Fruit fly (Drosophila melanogaster) whole organism, embryonic: ENCODE data around the gene Pif1A.
A peak's percentile ranks its signal among the peaks of the same experiment; 100 is the strongest.

Experiments
- ATbp ChIP-seq: fragments of 200-800 bp; sonication (Bioruptor generic); optimal IDR thresholded peaks from 2 replicates; lab custom pipeline; 2017; ENCODE audit warnings: missing biosample characterization, mild to moderate bottlenecking, missing genetic modification characterization, missing genetic modification reagents
- B-H1 ChIP-seq: fragments of 200-800 bp; sonication (Bioruptor generic); IDR thresholded peaks from 3 replicates; pipeline ENCODE4 v1.3.6; 2022; ENCODE audit warnings: missing biosample characterization, missing genetic modification characterization
- BtbVII ChIP-seq: fragments of 200-800 bp; sonication (Bioruptor generic); optimal IDR thresholded peaks from 3 replicates; lab custom pipeline; 2017; ENCODE audit warnings: missing biosample characterization, mild to moderate bottlenecking, missing genetic modification characterization
- CG10321 ChIP-seq: fragments of 200-800 bp; sonication (Bioruptor generic); IDR thresholded peaks from 2 replicates; pipeline ENCODE4 v1.3.6; 2022; ENCODE audit warnings: missing biosample characterization, missing genetic modification characterization
- CG10366 ChIP-seq: fragments of 200-800 bp; sonication (Bioruptor generic); IDR thresholded peaks from 2 replicates; pipeline ENCODE4 v1.3.6; 2022; ENCODE audit warnings: missing biosample characterization, missing genetic modification characterization
- CG10462 ChIP-seq: fragments of 200-800 bp; sonication (Bioruptor generic); optimal IDR thresholded peaks from 2 replicates; lab custom pipeline; 2016; ENCODE audit warnings: missing biosample characterization, missing genetic modification characterization
- CG13894 ChIP-seq: fragments of 200-800 bp; sonication (Bioruptor generic); optimal IDR thresholded peaks from 3 replicates; lab custom pipeline; 2018; ENCODE audit warnings: missing biosample characterization, mild to moderate bottlenecking, missing genetic modification characterization, moderate library complexity
- CG15479 ChIP-seq: fragments of 200-800 bp; sonication (Bioruptor generic); optimal IDR thresholded peaks from 3 replicates; lab custom pipeline; 2019; ENCODE audit warnings: missing biosample characterization, mild to moderate bottlenecking, missing genetic modification characterization, moderate library complexity
- CG1603 ChIP-seq: fragments of 200-800 bp; sonication (Bioruptor generic); optimal IDR thresholded peaks from 2 replicates; lab custom pipeline; 2019; ENCODE audit warnings: missing biosample characterization, mild to moderate bottlenecking, missing genetic modification characterization, moderate library complexity
- CG17186 ChIP-seq: fragments of 200-800 bp; sonication (Bioruptor generic); optimal IDR thresholded peaks from 3 replicates; lab custom pipeline; 2017; ENCODE audit warnings: missing biosample characterization, missing genetic modification reagents, missing genetic modification characterization
- CG31224 ChIP-seq: fragments of 200-800 bp; sonication (Bioruptor generic); IDR thresholded peaks from 2 replicates; pipeline ENCODE4 v1.3.6; 2022; ENCODE audit warnings: missing biosample characterization, missing genetic modification characterization
- CG32532 ChIP-seq: fragments of 200-800 bp; sonication (Bioruptor generic); IDR thresholded peaks from 2 replicates; pipeline ENCODE4 v1.3.6; 2022; ENCODE audit warnings: missing biosample characterization, missing genetic modification characterization
- CG32772 ChIP-seq: fragments of 200-800 bp; sonication (Bioruptor generic); IDR thresholded peaks from 2 replicates; pipeline ENCODE4 v1.3.6; 2022; ENCODE audit warnings: missing biosample characterization, missing genetic modification characterization
- CG5245 ChIP-seq: fragments of 200-800 bp; sonication (Bioruptor generic); optimal IDR thresholded peaks from 3 replicates; lab custom pipeline; 2016; ENCODE audit warnings: missing biosample characterization, missing genetic modification characterization
- CG7271 ChIP-seq: fragments of 200-800 bp; sonication (Bioruptor generic); optimal IDR thresholded peaks from 2 replicates; lab custom pipeline; 2018; ENCODE audit warnings: missing biosample characterization, mild to moderate bottlenecking, missing genetic modification characterization, moderate library complexity
- CG7357 ChIP-seq: fragments of 200-800 bp; sonication (Bioruptor generic); IDR thresholded peaks from 3 replicates; pipeline ENCODE4 v1.3.6; 2022; ENCODE audit warnings: missing biosample characterization, missing genetic modification characterization
- CG7372 ChIP-seq: fragments of 200-800 bp; sonication (Bioruptor generic); IDR thresholded peaks from 2 replicates; pipeline ENCODE4 v1.3.6; 2022; ENCODE audit warnings: missing biosample characterization, missing genetic modification characterization
- Dip2 ChIP-seq: fragments of 200-800 bp; sonication (Bioruptor generic); IDR thresholded peaks from 2 replicates; pipeline ENCODE4 v1.3.6; 2022; ENCODE audit warnings: missing biosample characterization, missing genetic modification characterization
- Dref ChIP-seq: fragments of 200-800 bp; sonication (Bioruptor generic); IDR thresholded peaks from 2 replicates; pipeline ENCODE4 v1.3.6; 2022; ENCODE audit warnings: missing biosample characterization, missing genetic modification characterization
- ERR ChIP-seq: fragments of 200-800 bp; sonication (Bioruptor generic); optimal IDR thresholded peaks from 2 replicates; lab custom pipeline; 2016; ENCODE audit warnings: missing biosample characterization, missing genetic modification characterization
- Elba2 ChIP-seq: fragments of 200-800 bp; sonication (Bioruptor generic); optimal IDR thresholded peaks from 3 replicates; lab custom pipeline; 2016; ENCODE audit warnings: missing biosample characterization, missing genetic modification characterization
- GATAe ChIP-seq: fragments of 200-800 bp; sonication (Bioruptor generic); conservative IDR thresholded peaks from 2 replicates; pipeline ENCODE4 v1.3.6; 2022; ENCODE audit warnings: missing biosample characterization, missing genetic modification characterization
- Jarid2 ChIP-seq: fragments of 200-800 bp; sonication (Bioruptor generic); optimal IDR thresholded peaks from 3 replicates; lab custom pipeline; 2017; ENCODE audit warnings: mild to moderate bottlenecking, missing biosample characterization, missing genetic modification reagents, missing genetic modification characterization
- Max ChIP-seq: fragments of 200-800 bp; sonication (Bioruptor generic); optimal IDR thresholded peaks from 2 replicates; lab custom pipeline; 2016; ENCODE audit warnings: missing biosample characterization, mild to moderate bottlenecking, missing genetic modification characterization
- Opbp ChIP-seq: fragments of 200-800 bp; sonication (Bioruptor generic); IDR thresholded peaks from 3 replicates; pipeline ENCODE4 v1.3.6; 2022; ENCODE audit warnings: missing biosample characterization, missing genetic modification characterization; ENCODE audit not compliant: partially characterized antibody
- Optix ChIP-seq: fragments of 200-800 bp; sonication (Bioruptor generic); IDR thresholded peaks from 3 replicates; pipeline ENCODE4 v1.3.6; 2022; ENCODE audit warnings: missing biosample characterization, missing genetic modification characterization
- Ravus ChIP-seq: fragments of 200-800 bp; sonication (Bioruptor generic); IDR thresholded peaks from 2 replicates; pipeline ENCODE4 v1.3.6; 2022; ENCODE audit warnings: missing biosample characterization, missing genetic modification characterization
- Rx ChIP-seq: fragments of 200-800 bp; sonication (Bioruptor generic); IDR thresholded peaks from 2 replicates; pipeline ENCODE4 v1.3.6; 2022; ENCODE audit warnings: missing biosample characterization, missing genetic modification characterization
- Side ChIP-seq: fragments of 200-800 bp; sonication (Bioruptor generic); optimal IDR thresholded peaks from 2 replicates; lab custom pipeline; 2016; ENCODE audit warnings: missing biosample characterization, missing genetic modification characterization
- Sin3A ChIP-seq: fragments of >200 bp; optimal IDR thresholded peaks from 2 replicates; lab custom pipeline; 2018
- Usf ChIP-seq: fragments of 200-800 bp; sonication (Bioruptor generic); optimal IDR thresholded peaks from 2 replicates; lab custom pipeline; 2017; ENCODE audit warnings: missing genotype, missing biosample characterization, missing genetic modification characterization
- YL-1 ChIP-seq: fragments of 200-800 bp; sonication (Bioruptor generic); optimal IDR thresholded peaks from 3 replicates; lab custom pipeline; 2017; ENCODE audit warnings: missing biosample characterization, mild to moderate bottlenecking, missing genetic modification characterization
- ash1 ChIP-seq: fragments of 200-800 bp; sonication (Bioruptor generic); optimal IDR thresholded peaks from 2 replicates; lab custom pipeline; 2018; ENCODE audit warnings: missing biosample characterization, mild to moderate bottlenecking, missing genetic modification characterization
- cas ChIP-seq: fragments of 200-800 bp; sonication (Bioruptor generic); IDR thresholded peaks from 2 replicates; pipeline ENCODE4 v1.3.6; 2022; ENCODE audit warnings: missing biosample characterization, missing genetic modification characterization
- crc ChIP-seq: fragments of 200-800 bp; sonication (Bioruptor generic); optimal IDR thresholded peaks from 2 replicates; lab custom pipeline; 2016; ENCODE audit warnings: missing biosample characterization, missing genetic modification characterization
- ftz-f1 ChIP-seq: fragments of 200-800 bp; sonication (Bioruptor generic); optimal IDR thresholded peaks from 2 replicates; lab custom pipeline; 2016; ENCODE audit warnings: missing biosample characterization, missing genetic modification characterization
- fu2 ChIP-seq: fragments of 200-800 bp; sonication (Bioruptor generic); optimal IDR thresholded peaks from 2 replicates; lab custom pipeline; 2016; ENCODE audit warnings: missing biosample characterization, missing genetic modification characterization
- gt ChIP-seq: fragments of 200-800 bp; sonication (Bioruptor generic); IDR thresholded peaks from 2 replicates; pipeline ENCODE4 v1.3.6; 2022; ENCODE audit warnings: missing biosample characterization, missing genetic modification characterization
- her ChIP-seq: fragments of 200-800 bp; sonication (Bioruptor generic); optimal IDR thresholded peaks from 2 replicates; lab custom pipeline; 2016; ENCODE audit warnings: missing biosample characterization, missing genetic modification characterization
- insv ChIP-seq, 2 experiments: fragments of 200-800 bp; sonication (Bioruptor generic); optimal IDR thresholded peaks; 3 replicates each; lab custom pipeline; 2016 to 2018; ENCODE audit warnings: missing biosample characterization in 2 of 2, missing genetic modification characterization in 2 of 2
- kay ChIP-seq: fragments of 200-800 bp; sonication (Bioruptor generic); optimal IDR thresholded peaks from 2 replicates; lab custom pipeline; 2016; ENCODE audit warnings: missing biosample characterization, missing genetic modification characterization
- lbe ChIP-seq: fragments of 200-800 bp; sonication (Bioruptor generic); optimal IDR thresholded peaks from 2 replicates; lab custom pipeline; 2016; ENCODE audit warnings: missing biosample characterization, mild to moderate bottlenecking, missing genetic modification characterization
- mam ChIP-seq: fragments of 200-800 bp; sonication (Bioruptor generic); optimal IDR thresholded peaks from 3 replicates; lab custom pipeline; 2016; ENCODE audit warnings: missing biosample characterization, missing genetic modification characterization
- nerfin-2 ChIP-seq: fragments of 200-800 bp; sonication (Bioruptor generic); IDR thresholded peaks from 2 replicates; pipeline ENCODE4 v1.3.6; 2022; ENCODE audit warnings: missing biosample characterization, missing genetic modification characterization; ENCODE audit not compliant: partially characterized antibody
- oc ChIP-seq: fragments of 200-800 bp; sonication (Bioruptor generic); optimal IDR thresholded peaks from 2 replicates; lab custom pipeline; 2018; ENCODE audit warnings: missing biosample characterization, mild to moderate bottlenecking, missing genetic modification characterization, moderate library complexity
- peb ChIP-seq: fragments of 200-800 bp; sonication (Bioruptor generic); IDR thresholded peaks from 2 replicates; pipeline ENCODE4 v1.3.6; 2022; ENCODE audit warnings: missing biosample characterization, missing genetic modification characterization
- ro ChIP-seq: fragments of 200-800 bp; sonication (Bioruptor generic); IDR thresholded peaks from 2 replicates; pipeline ENCODE4 v1.3.6; 2022; ENCODE audit warnings: missing biosample characterization, missing genetic modification characterization
- tin ChIP-seq: fragments of 200-800 bp; sonication (Bioruptor generic); optimal IDR thresholded peaks from 3 replicates; lab custom pipeline; 2016; ENCODE audit warnings: missing biosample characterization, missing genetic modification characterization
- trh ChIP-seq: fragments of 200-800 bp; sonication (Bioruptor generic); optimal IDR thresholded peaks from 2 replicates; lab custom pipeline; 2016; ENCODE audit warnings: missing biosample characterization, missing genetic modification characterization
- vfl ChIP-seq: fragments of 200-800 bp; sonication (Bioruptor generic); optimal IDR thresholded peaks from 2 replicates; lab custom pipeline; 2016; ENCODE audit warnings: missing biosample characterization, missing genetic modification characterization
- vnd ChIP-seq: fragments of 200-800 bp; sonication (Bioruptor generic); IDR thresholded peaks from 3 replicates; pipeline ENCODE4 v1.3.6; 2022; ENCODE audit warnings: missing biosample characterization, missing genetic modification characterization; ENCODE audit not compliant: partially characterized antibody
- zf30C ChIP-seq: fragments of 200-800 bp; sonication (Bioruptor generic); optimal IDR thresholded peaks from 3 replicates; lab custom pipeline; 2018; ENCODE audit warnings: missing biosample characterization, mild to moderate bottlenecking, missing genetic modification characterization

Gene Pif1A

DNA sequence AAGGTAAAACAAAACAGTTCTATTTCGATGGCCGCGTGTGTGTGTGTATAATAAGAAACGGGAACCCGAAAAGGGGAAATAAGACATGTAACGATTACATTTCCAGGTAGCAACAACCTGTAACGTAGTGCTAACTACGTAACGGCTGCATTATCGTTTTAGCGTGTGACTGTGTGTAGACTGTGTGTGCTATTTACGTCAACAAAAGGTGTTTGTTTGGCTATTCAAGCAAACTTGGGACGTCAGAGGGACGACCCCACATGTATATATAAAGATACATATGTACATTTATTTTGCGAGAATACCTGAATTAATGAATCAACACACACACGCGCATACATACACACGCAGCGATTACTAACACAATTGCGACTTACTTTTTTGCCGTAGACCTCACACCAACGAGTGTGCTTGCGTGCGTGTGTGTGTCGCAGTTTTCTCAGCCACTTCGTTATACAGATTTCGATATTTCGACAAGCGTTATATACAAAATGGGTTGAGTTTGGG is 18.6 kb upstream of the Pif1A start (continued):
- TF ChIP-seq Usf (GFP tag; lab: Kevin White, UChicago): no peak
- TF ChIP-seq CG17186 (GFP tag; lab: Kevin White, UChicago): no peak
- TF ChIP-seq cas (GFP tag; lab: Robert Waterston, UW): no peak
- TF ChIP-seq kay (GFP tag; lab: Kevin White, UChicago): no peak
- no peak for TF ChIP-seq Ravus (GFP tag; lab: Robert Waterston, UW)
- peak; percentile 83 for TF ChIP-seq CG15479 (GFP tag; lab: Kevin White, UChicago)
- 0 out of 3 replicates have a peak, but pooled peaks have one; percentile 17 for TF ChIP-seq Optix (GFP tag; lab: Robert Waterston, UW)
- peak; percentile 43; the same call in 1 of the 2 replicates for TF ChIP-seq gt (GFP tag; lab: Robert Waterston, UW)
- 0 out of 2 replicates have a peak, but pooled peaks have one; percentile 5 for TF ChIP-seq CG31224 (GFP tag; lab: Robert Waterston, UW)
- no peak for TF ChIP-seq CG5245 (GFP tag; lab: Kevin White, UChicago)
- TF ChIP-seq CG13894 (tag; lab: Kevin White, UChicago): peak; percentile 25
- TF ChIP-seq nerfin-2: no peak
- TF ChIP-seq ash1: peak; percentile 71
- TF ChIP-seq B-H1: no peak
- TF ChIP-seq insv (GFP tag; optimal IDR thresholded peaks at IDR 0.05; lab: Kevin White, UChicago): peak in 1 of 2 experiments; percentile 13
- no peak for TF ChIP-seq tin (GFP tag; lab: Kevin White, UChicago)
- peak; percentile 20 for TF ChIP-seq Side (GFP tag; lab: Kevin White, UChicago)
- TF ChIP-seq Rx (GFP tag; lab: Robert Waterston, UW): no peak
- no peak for TF ChIP-seq Dref (GFP tag; lab: Robert Waterston, UW)
- peak; percentile 30 for TF ChIP-seq vfl (GFP tag; lab: Kevin White, UChicago)
- no peak for TF ChIP-seq BtbVII (GFP tag; lab: Kevin White, UChicago)
- peak; percentile 60 for TF ChIP-seq Elba2 (GFP tag; lab: Kevin White, UChicago)
- peak; percentile 66 for TF ChIP-seq Max (GFP tag; lab: Kevin White, UChicago)
- TF ChIP-seq vnd (GFP tag; lab: Robert Waterston, UW): no peak
- TF ChIP-seq fu2 (GFP tag; lab: Kevin White, UChicago): peak; percentile 12
- TF ChIP-seq CG1603: peak; percentile 44
- TF ChIP-seq zf30C (GFP tag; lab: Kevin White, UChicago): no peak
- TF ChIP-seq CG10366 (GFP tag; lab: Robert Waterston, UW): no peak
- peak; percentile 3 for TF ChIP-seq mam (GFP tag; lab: Kevin White, UChicago)
- peak; percentile 33; the same call in 1 of the 2 replicates for TF ChIP-seq CG32532 (GFP tag; lab: Robert Waterston, UW)
- TF ChIP-seq CG10321 (GFP tag; lab: Robert Waterston, UW): no peak
- no peak for TF ChIP-seq CG10462 (GFP tag; lab: Kevin White, UChicago)
- TF ChIP-seq GATAe (GFP tag; lab: Robert Waterston, UW): no peak
- TF ChIP-seq oc (tag; lab: Kevin White, UChicago): no peak
- TF ChIP-seq lbe (GFP tag; lab: Kevin White, UChicago): peak; percentile 11
- no peak for TF ChIP-seq YL-1 (GFP tag; lab: Kevin White, UChicago)
- TF ChIP-seq CG7271 (tag; lab: Kevin White, UChicago): no peak
- TF ChIP-seq Dip2 (GFP tag; lab: Robert Waterston, UW): no peak
- TF ChIP-seq trh (GFP tag; lab: Kevin White, UChicago): no peak
- no peak for TF ChIP-seq peb (GFP tag; lab: Robert Waterston, UW)
- no peak for TF ChIP-seq CG7372 (GFP tag; lab: Robert Waterston, UW)
- TF ChIP-seq Jarid2: peak; percentile 14
- TF ChIP-seq ATbp (GFP tag; lab: Kevin White, UChicago): peak; percentile 14
- TF ChIP-seq Sin3A (lab: Kevin White, UChicago): no peak
- peak; percentile 24; the same call in 1 of the 2 replicates for TF ChIP-seq CG32772
- TF ChIP-seq ro: no peak
- 0 out of 3 replicates have a peak, but pooled peaks have one; percentile 7 for TF ChIP-seq Opbp (GFP tag; lab: Robert Waterston, UW)
- peak; percentile 28 for TF ChIP-seq her
- no peak for TF ChIP-seq CG7357
- no peak for TF ChIP-seq ERR (GFP tag; lab: Kevin White, UChicago)
- no peak for TF ChIP-seq crc (GFP tag; lab: Kevin White, UChicago)
- TF ChIP-seq ftz-f1: no peak
